Worm (Caenorhabditis elegans) whole organism, L4 larva: ENCODE data around the gene Y54G11A.9.

ENCODE experiments used
- F26F4.8 ChIP-seq: fragments of 200-800 bp; sonication (Bioruptor generic); conservative IDR thresholded peaks from 2 replicates; pipeline ENCODE4 v1.3.6; 2022; ENCODE audit warnings: missing genetic modification characterization, missing compliant biosample characterization
- ceh-44 ChIP-seq: fragments of 200-800 bp; sonication (Bioruptor generic); IDR thresholded peaks from 2 replicates; pipeline ENCODE4 v1.3.6; 2022; ENCODE audit warnings: missing genetic modification reagents, missing genetic modification characterization, missing compliant biosample characterization
- dpl-1 ChIP-seq: fragments of 150-350 bp; optimal IDR thresholded peaks from 2 replicates; lab custom pipeline; 2014; ENCODE audit warnings: missing biosample characterization, missing genetic modification reagents, missing genetic modification characterization
- egl-43 ChIP-seq: fragments of 200-800 bp; sonication (Bioruptor generic); IDR thresholded peaks from 2 replicates; pipeline ENCODE4 v1.3.6; 2022; ENCODE audit warnings: missing genetic modification reagents, missing genetic modification characterization, missing compliant biosample characterization
- fos-1 ChIP-seq: fragments of 150-350 bp; optimal IDR thresholded peaks from 2 replicates; lab custom pipeline; 2014; ENCODE audit warnings: missing biosample characterization, missing genetic modification characterization
- nhr-11 ChIP-seq: fragments of 150-350 bp; optimal IDR thresholded peaks from 2 replicates; lab custom pipeline; 2014; ENCODE audit warnings: missing biosample characterization, missing genetic modification characterization
- unc-62 ChIP-seq, 3 experiments: fragments of 150-350 bp in 1 of 3; sonication (generic microtip); optimal IDR thresholded peaks in 2 of 3; peaks in 1 of 3; 1 replicate in 1 of 3; 2 replicates in 2 of 3; lab custom pipeline; 2014 to 2017; ENCODE audit warnings: missing biosample characterization in 3 of 3, missing genetic modification characterization in 3 of 3, missing genetic modification reagents in 3 of 3, missing genotype in 1 of 3
- zfp-3 ChIP-seq: fragments of 200-800 bp; sonication (Bioruptor generic); conservative IDR thresholded peaks from 2 replicates; pipeline ENCODE4 v1.3.6; 2022; ENCODE audit warnings: missing genetic modification reagents, missing genetic modification characterization, missing compliant biosample characterization
- zip-11 ChIP-seq: fragments of 200-800 bp; sonication (Bioruptor generic); IDR thresholded peaks from 2 replicates; pipeline ENCODE4 v1.3.6; 2022; ENCODE audit warnings: missing genetic modification characterization, missing compliant biosample characterization

ce11 chrII:14350768-14351167 is 4.5 kb upstream of the Y54G11A.9 start:
- TF ChIP-seq zip-11 (GFP tag; lab: Robert Waterston, UW) (no peak), egl-43 (GFP tag; lab: Robert Waterston, UW) (peak; percentile 60; the same call in 1 of the 2 replicates), ceh-44 (GFP tag; lab: Robert Waterston, UW) (no peak), nhr-11 (tag; lab: Kevin White, UChicago) (no peak), fos-1 (tag; lab: Kevin White, UChicago) (no peak), zfp-3 (GFP tag; lab: Robert Waterston, UW) (0 out of 2 replicates have a peak, but pooled peaks have one; percentile 34), F26F4.8 (GFP tag; lab: Robert Waterston, UW) (no peak), dpl-1 (GFP tag; lab: Kevin White, UChicago) (no peak), unc-62 (GFP tag; optimal IDR thresholded peaks at IDR 0.05 in 1 of 2; lab: Kevin White, UChicago) (peak in 1 of 2 experiments; percentile 78), unc-62 (tag; optimal IDR thresholded peaks at IDR 0.05; lab: Kevin White, UChicago) (no peak)
